Worm (Caenorhabditis elegans) whole organism, late embryonic: ENCODE data around the gene srz-14.

Experiments
- T23F11.4 ChIP-seq: fragments of 200-800 bp; sonication (Bioruptor generic); optimal IDR thresholded peaks from 2 replicates; lab custom pipeline; 2018; ENCODE audit warnings: mild to moderate bottlenecking, missing genetic modification characterization, missing compliant biosample characterization
- ama-1 ChIP-seq: fragments of 150-350 bp; optimal IDR thresholded peaks from 2 replicates; lab custom pipeline; 2014
- dve-1 ChIP-seq: sonication (generic microtip); optimal IDR thresholded peaks from 2 replicates; lab custom pipeline; 2017; ENCODE audit warnings: antibody characterized with exemption, mild to moderate bottlenecking, missing genetic modification characterization, missing compliant biosample characterization
- pha-4 ChIP-seq: fragments of 150-350 bp; optimal IDR thresholded peaks from 2 replicates; lab custom pipeline; 2018; ENCODE audit warnings: missing biosample characterization, missing genetic modification reagents, missing genetic modification characterization
- ref-2 ChIP-seq: sonication (generic microtip); optimal IDR thresholded peaks from 2 replicates; lab custom pipeline; 2016; ENCODE audit warnings: missing genetic modification characterization, missing compliant biosample characterization
- tbx-2 ChIP-seq: sonication (generic microtip); optimal IDR thresholded peaks from 2 replicates; lab custom pipeline; 2016; ENCODE audit warnings: missing genetic modification characterization, missing compliant biosample characterization
- ztf-16 ChIP-seq: sonication (generic microtip); optimal IDR thresholded peaks from 2 replicates; lab custom pipeline; 2017; ENCODE audit warnings: missing genetic modification characterization, missing compliant biosample characterization

ce11 chrV:16171721-16172120 lies 11.7 kb upstream of the srz-14 start, which contains the start of gene K05D4.9:
- TF ChIP-seq ref-2 (tag; lab: Kevin White, UChicago) (no peak), tbx-2 (tag; lab: Kevin White, UChicago) (no peak), T23F11.4 (GFP tag; lab: Kevin White, UChicago) (no peak), pha-4 (tag; lab: Kevin White, UChicago) (no peak), ama-1 (lab: Kevin White, UChicago) (no peak), ztf-16 (tag; lab: Kevin White, UChicago) (no peak), dve-1 (tag; lab: Kevin White, UChicago) (no peak)
